Worm (Caenorhabditis elegans): Measurements from ENCODE around the gene F41B4.3.

DNA sequence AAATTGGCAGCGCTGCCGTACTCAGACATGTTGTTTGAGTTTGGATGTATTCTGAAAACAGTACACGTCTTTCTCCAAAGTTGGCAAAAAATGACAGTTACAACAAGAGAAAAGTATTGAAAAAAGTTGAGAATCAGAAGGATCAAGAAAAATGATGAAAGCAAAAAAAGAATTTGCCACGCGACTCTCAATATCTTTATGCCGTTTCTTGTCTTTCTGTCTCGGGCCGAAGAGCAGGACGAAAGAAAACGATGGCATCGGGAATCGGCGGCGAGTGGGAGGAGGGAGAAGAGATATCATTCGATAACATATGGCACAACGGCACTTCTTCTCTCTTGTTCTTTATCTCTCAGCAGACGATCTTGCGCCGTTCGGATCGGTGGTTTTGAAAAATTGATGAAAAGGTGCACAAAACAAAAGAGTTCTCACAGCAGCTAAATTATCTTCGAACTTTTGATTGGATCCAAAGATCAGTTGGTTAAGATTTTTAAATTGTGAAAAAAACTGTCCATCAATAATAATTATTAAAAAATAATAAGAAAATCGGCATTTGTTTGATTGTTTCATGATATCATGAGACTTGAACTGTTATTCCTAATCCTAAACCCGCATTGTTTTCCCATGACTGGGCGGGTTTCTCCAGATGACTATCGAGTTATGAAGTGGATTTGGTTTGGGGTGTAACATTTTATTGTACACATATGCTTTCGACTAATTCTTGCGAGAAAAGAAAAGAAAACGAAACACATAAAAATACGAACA is 12.5 kb downstream of the F41B4.3 start, which contains the start of gene gei-15:
- TF ChIP-seq ama-1 (optimal IDR thresholded peaks at IDR 0.05) (no peak), pes-1 (GFP tag; IDR thresholded peaks at IDR 0.05) (no peak), scrt-1 (GFP tag; IDR thresholded peaks at IDR 0.05) (no peak), aly-1 (tag; optimal IDR thresholded peaks at IDR 0.05) (no peak), flt-1 (GFP tag; IDR thresholded peaks at IDR 0.05) (no peak), ets-7 (tag; optimal IDR thresholded peaks at IDR 0.05) (no peak), ceh-36 (tag; optimal IDR thresholded peaks at IDR 0.05) (no peak)
